Worm (Caenorhabditis elegans): Measurements from ENCODE around the gene ilys-2.

DNA sequence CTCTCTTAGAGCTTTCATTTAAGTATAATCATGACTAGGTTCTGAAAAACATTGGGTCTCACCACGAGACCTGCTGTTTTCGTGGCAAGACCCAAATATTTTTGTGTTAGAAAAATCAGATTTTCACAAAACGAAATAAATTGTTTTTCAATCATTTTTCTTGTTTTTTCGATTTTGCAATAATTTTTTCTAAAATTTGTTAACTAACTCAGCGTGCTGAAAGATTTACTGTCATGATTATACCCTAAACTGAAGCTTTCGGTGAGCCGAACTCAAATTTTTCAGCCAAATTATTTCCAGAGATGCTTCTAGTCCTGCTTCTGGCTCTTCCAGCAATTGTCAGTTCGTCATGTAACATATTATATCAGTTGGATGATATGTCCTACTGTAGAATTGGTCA is 14.5 kb downstream of the ilys-2 start, which contains the start of gene Y69A2AL.2:
- TF ChIP-seq unc-55 (GFP tag; optimal IDR thresholded peaks at IDR 0.05) (no peak), ceh-30 (tag; optimal IDR thresholded peaks at IDR 0.05) (no peak), dve-1 (tag; optimal IDR thresholded peaks at IDR 0.05) (no peak), ceh-18 (tag; optimal IDR thresholded peaks at IDR 0.05) (no peak), pag-3 (tag; optimal IDR thresholded peaks at IDR 0.05; ENCODE audit: borderline replicate concordance) (no peak)
